Fruit fly (Drosophila melanogaster): Measurements from ENCODE around the gene CG5418.

Gene CG5418

dm6 chr2L:12424555-12424954 lies 28.5 kb downstream of the CG5418 start, which contains the start of gene Fam92 (continued):
- TF ChIP-seq mld (GFP tag; IDR thresholded peaks at IDR 0.05; ENCODE audit: partially characterized antibody) (no peak), CG7839 (tag; optimal IDR thresholded peaks at IDR 0.05) (peak; percentile 66), ranshi (GFP tag; IDR thresholded peaks at IDR 0.05) (no peak), CG10147 (GFP tag; optimal IDR thresholded peaks at IDR 0.05) (peak; percentile 25), cg (GFP tag; optimal IDR thresholded peaks at IDR 0.05) (no peak), Side (GFP tag; optimal IDR thresholded peaks at IDR 0.05) (peak; percentile 21), CG12299 (tag; optimal IDR thresholded peaks at IDR 0.05) (peak; percentile 41), pnt (GFP tag; optimal IDR thresholded peaks at IDR 0.05) (peak; percentile 40), pfk (GFP tag; optimal IDR thresholded peaks at IDR 0.05) (peak; percentile 8), CG3407 (GFP tag; optimal IDR thresholded peaks at IDR 0.05) (no peak), CG6175 (GFP tag; IDR thresholded peaks at IDR 0.05) (no peak), esg (GFP tag; conservative IDR thresholded peaks at IDR 0.05) (no peak), CG9215 (GFP tag; IDR thresholded peaks at IDR 0.05) (no peak), Hsf (GFP tag; optimal IDR thresholded peaks at IDR 0.05) (peak; percentile 62), CG6654 (GFP tag; optimal IDR thresholded peaks at IDR 0.05) (no peak), CG15696 (tag; optimal IDR thresholded peaks at IDR 0.05) (peak; percentile 64), Oli (tag; optimal IDR thresholded peaks at IDR 0.05) (peak; percentile 24), Nf-YA (GFP tag; IDR thresholded peaks at IDR 0.05) (no peak), chm (GFP tag; IDR thresholded peaks at IDR 0.05) (peak; percentile 29; the same call in 1 of the 2 replicates), NK7.1 (GFP tag; optimal IDR thresholded peaks at IDR 0.05) (peak; percentile 1), nau (GFP tag; optimal IDR thresholded peaks at IDR 0.05) (peak; percentile 54), CG13424 (tag; optimal IDR thresholded peaks at IDR 0.05) (peak; percentile 53), CG17802 (tag; optimal IDR thresholded peaks at IDR 0.05) (no peak), PHDP (tag; optimal IDR thresholded peaks at IDR 0.05) (peak; percentile 46), CG2199 (GFP tag; IDR thresholded peaks at IDR 0.05) (0 out of 3 replicates have a peak, but pooled peaks have one; percentile 39), CG14050 (GFP tag; IDR thresholded peaks at IDR 0.05) (no peak; the same call in 2 of the 3 replicates), CG1647 (GFP tag; optimal IDR thresholded peaks at IDR 0.05) (no peak), CG17912 (GFP tag; optimal IDR thresholded peaks at IDR 0.05) (peak; percentile 63), CG8924 (tag; optimal IDR thresholded peaks at IDR 0.05) (peak; percentile 13), CG8089 (GFP tag; optimal IDR thresholded peaks at IDR 0.05) (no peak), sens-2 (GFP tag; IDR thresholded peaks at IDR 0.05) (peak; percentile 41), fd3F (GFP tag; optimal IDR thresholded peaks at IDR 0.05) (peak; percentile 27)

- TF ChIP-seq slbo (GFP tag; IDR thresholded peaks at IDR 0.05) (no peak), CG9437 (GFP tag; optimal IDR thresholded peaks at IDR 0.05) (no peak), rib (GFP tag; IDR thresholded peaks at IDR 0.05) (peak; percentile 52), unpg (GFP tag; optimal IDR thresholded peaks at IDR 0.05) (no peak), sqz (GFP tag; optimal IDR thresholded peaks at IDR 0.05) (peak; percentile 38), Dll (GFP tag; IDR thresholded peaks at IDR 0.05; ENCODE audit: partially characterized antibody) (no peak), CG1647 (GFP tag; optimal IDR thresholded peaks at IDR 0.05) (no peak), CG17361 (GFP tag; IDR thresholded peaks at IDR 0.05) (no peak), wek (GFP tag; optimal IDR thresholded peaks at IDR 0.05) (no peak), chinmo (GFP tag; IDR thresholded peaks at IDR 0.05; ENCODE audit: partially characterized antibody) (peak; percentile 79; the same call in 1 of the 4 replicates), ase (GFP tag; IDR thresholded peaks at IDR 0.05) (no peak), CG9215 (GFP tag; IDR thresholded peaks at IDR 0.05) (no peak), Max (GFP tag; optimal IDR thresholded peaks at IDR 0.05) (no peak), chn (GFP tag; optimal IDR thresholded peaks at IDR 0.05) (no peak), CHES-1-like (GFP tag; optimal IDR thresholded peaks at IDR 0.05) (no peak), CG7372 (GFP tag; IDR thresholded peaks at IDR 0.05) (no peak), CG42726 (GFP tag; IDR thresholded peaks at IDR 0.05; ENCODE audit: partially characterized antibody) (no peak), CG12219 (GFP tag; optimal IDR thresholded peaks at IDR 0.05) (no peak), pzg (GFP tag; optimal IDR thresholded peaks at IDR 0.05) (no peak), hkb (optimal IDR thresholded peaks at IDR 0.05) (no peak), hkb (GFP tag; IDR thresholded peaks at IDR 0.05) (no peak)
These were observed 29.8 kb downstream of the CG5418 start, which contains the start of gene vir-1 for dm6 chr2L:12423106-12423836. Gene vir-1, minus strand, starts transcription at chr2L:12423439.
